Worm (Caenorhabditis elegans) whole organism, early embryonic: Measurements from ENCODE around the gene M57.1.

Experiments used
- B0310.2 ChIP-seq: sonication (generic microtip); optimal IDR thresholded peaks from 2 replicates; lab custom pipeline; 2016; ENCODE audit warnings: mild to moderate bottlenecking, missing genetic modification characterization, missing compliant biosample characterization
- F13C5.2 ChIP-seq: sonication (generic microtip); optimal IDR thresholded peaks from 2 replicates; lab custom pipeline; 2017; ENCODE audit warnings: mild to moderate bottlenecking, missing genetic modification characterization, inconsistent platforms, missing compliant biosample characterization
- aly-1 ChIP-seq: sonication (generic microtip); optimal IDR thresholded peaks from 2 replicates; lab custom pipeline; 2016; ENCODE audit warnings: missing genetic modification characterization, missing compliant biosample characterization
- ama-1 ChIP-seq: fragments of 150-350 bp; optimal IDR thresholded peaks from 2 replicates; lab custom pipeline; 2014
- ets-7 ChIP-seq: sonication (generic microtip); optimal IDR thresholded peaks from 2 replicates; lab custom pipeline; 2016; ENCODE audit warnings: missing genotype, missing genetic modification characterization, missing compliant biosample characterization
- hmbx-1 ChIP-seq: sonication (generic microtip); optimal IDR thresholded peaks from 2 replicates; lab custom pipeline; 2016; ENCODE audit warnings: mild to moderate bottlenecking, missing genetic modification characterization, missing compliant biosample characterization
- hmg-4 ChIP-seq: fragments of 200-800 bp; sonication (Bioruptor generic); optimal IDR thresholded peaks from 2 replicates; lab custom pipeline; 2018; ENCODE audit warnings: mild to moderate bottlenecking, missing genetic modification characterization, missing compliant biosample characterization
- hnd-1 ChIP-seq: sonication (generic microtip); optimal IDR thresholded peaks from 2 replicates; lab custom pipeline; 2016; ENCODE audit warnings: missing genetic modification characterization, missing compliant biosample characterization
- sea-1 ChIP-seq: fragments of 200-800 bp; sonication (Bioruptor generic); conservative IDR thresholded peaks from 2 replicates; pipeline ENCODE4 v1.3.6; 2022; ENCODE audit warnings: missing genetic modification characterization, missing compliant biosample characterization
- tbx-11 ChIP-seq: fragments of 200-800 bp; sonication (Bioruptor generic); IDR thresholded peaks from 2 replicates; pipeline ENCODE4 v1.3.6; 2022; ENCODE audit warnings: missing genetic modification characterization, missing compliant biosample characterization
- tra-4 ChIP-seq: sonication (generic microtip); optimal IDR thresholded peaks from 2 replicates; lab custom pipeline; 2017; ENCODE audit warnings: missing genetic modification characterization, missing compliant biosample characterization

- TF ChIP-seq ama-1 (lab: Kevin White, UChicago) (no peak), aly-1 (tag; lab: Kevin White, UChicago) (no peak), tbx-11 (GFP tag; lab: Robert Waterston, UW) (no peak), hmg-4 (GFP tag; lab: Kevin White, UChicago) (no peak), B0310.2 (tag; lab: Kevin White, UChicago) (no peak), F13C5.2 (no peak), tra-4 (tag; lab: Kevin White, UChicago) (no peak), sea-1 (no peak), hmbx-1 (tag; lab: Kevin White, UChicago) (no peak), ets-7 (tag; lab: Kevin White, UChicago) (no peak), hnd-1 (tag; lab: Kevin White, UChicago) (no peak)
Measured at ce11 chrIV:3517582-3517981, 14.7 kb upstream of the M57.1 start.
